Worm (Caenorhabditis elegans): Measurements from ENCODE around the gene F56C9.8.
A peak's percentile ranks its signal among the peaks of the same experiment; 100 is the strongest.

F56C9.8 gene

DNA sequence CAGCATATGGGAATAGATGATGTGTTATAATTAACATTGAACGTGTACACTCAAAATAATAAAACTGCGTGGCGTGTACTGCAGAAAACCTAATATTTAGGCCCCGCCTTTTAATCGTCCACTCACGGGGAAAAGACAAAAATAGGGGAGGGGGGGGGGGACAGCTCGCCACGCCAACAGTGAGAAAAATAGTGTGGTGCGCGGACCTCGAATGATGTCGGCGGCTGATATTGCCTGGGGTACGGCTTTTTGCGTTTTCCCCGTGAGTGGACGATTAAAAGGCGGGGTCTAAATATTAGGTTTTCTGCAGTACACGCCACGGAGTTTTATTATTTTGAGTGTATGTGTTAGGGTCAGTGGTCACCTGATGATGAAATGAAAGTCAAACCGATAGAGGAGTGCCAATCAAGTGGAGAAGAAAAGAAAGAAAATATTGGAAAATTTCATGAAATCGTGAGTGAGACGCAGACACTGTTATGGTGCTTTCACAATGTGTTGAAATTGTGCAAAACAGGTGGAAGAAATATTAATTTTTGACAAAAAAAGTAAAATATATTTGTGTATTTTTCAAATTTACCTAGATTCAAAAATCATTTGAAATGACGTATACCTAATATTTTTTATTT, 14.7 kb upstream of the F56C9.8 start:
- TF ChIP-seq nhr-129 (tag; optimal IDR thresholded peaks at IDR 0.05) (peak; percentile 57), lsy-2 (tag; optimal IDR thresholded peaks at IDR 0.05) (peak in 1 of 2 experiments; percentile 12), crh-2 (tag; optimal IDR thresholded peaks at IDR 0.05) (peak; percentile 11)

ce11 chrIII:7331671-7332070, 12.4 kb upstream of the F56C9.8 start:
- no peak for TF ChIP-seq crh-2 (tag; optimal IDR thresholded peaks at IDR 0.05)
- TF ChIP-seq C34F6.9 (tag; optimal IDR thresholded peaks at IDR 0.05), result no peak
- no peak for TF ChIP-seq zag-1 (tag; optimal IDR thresholded peaks at IDR 0.05)
- TF ChIP-seq mdl-1 (tag; optimal IDR thresholded peaks at IDR 0.05), result no peak

DNA sequence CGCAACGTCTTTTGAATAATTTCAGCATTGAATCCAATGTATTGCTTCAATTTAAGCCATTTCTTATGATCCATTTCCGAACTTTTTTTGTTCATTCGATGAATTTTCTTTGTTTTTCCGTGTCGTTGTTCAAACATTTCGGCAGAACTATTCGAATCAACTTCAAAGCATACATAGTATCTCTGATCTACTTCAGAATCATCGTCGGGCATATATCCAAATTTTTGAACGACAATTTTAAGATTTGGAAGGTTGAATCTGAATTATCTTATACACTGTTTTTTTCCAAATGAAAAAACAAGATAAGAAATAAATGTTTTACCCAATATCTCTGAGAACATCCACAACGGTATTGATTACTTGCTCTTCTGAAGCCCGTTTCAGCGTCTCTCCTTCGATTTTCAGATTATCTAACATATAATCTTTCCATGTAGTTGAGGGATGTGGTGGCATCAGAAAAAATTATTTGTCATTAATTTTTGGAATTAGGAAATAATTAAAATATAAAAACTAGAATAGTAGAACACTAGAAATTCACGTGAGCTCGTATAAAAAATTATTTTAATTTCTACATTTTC, 9.9 kb upstream of the F56C9.8 start, which contains the start of gene lab-2:
Gene lab-2, minus strand, starts transcription at position 453 of the 578 bp plus-strand sequence.
- no peak for TF ChIP-seq elt-3 (tag; optimal IDR thresholded peaks at IDR 0.05)
- peak; percentile 30 for TF ChIP-seq nhr-21 (tag; optimal IDR thresholded peaks at IDR 0.05)
- no peak for TF ChIP-seq skn-1 (tag; optimal IDR thresholded peaks at IDR 0.05)
- TF ChIP-seq sma-3 (GFP tag; optimal IDR thresholded peaks at IDR 0.05), result no peak
- TF ChIP-seq unc-39 (tag; optimal IDR thresholded peaks at IDR 0.05), result no peak
- TF ChIP-seq nhr-23 (tag; optimal IDR thresholded peaks at IDR 0.05), result no peak
- no peak for TF ChIP-seq elt-1 (tag; optimal IDR thresholded peaks at IDR 0.05)
- TF ChIP-seq peb-1 (tag; optimal IDR thresholded peaks at IDR 0.05), result no peak
- TF ChIP-seq C34F6.9 (tag; optimal IDR thresholded peaks at IDR 0.05), result no peak
- TF ChIP-seq unc-55 (GFP tag; optimal IDR thresholded peaks at IDR 0.05), result no peak
- no peak for TF ChIP-seq sma-9 (GFP tag; optimal IDR thresholded peaks at IDR 0.05)
- no peak for TF ChIP-seq sma-9 (tag; optimal IDR thresholded peaks at IDR 0.05)
- no peak for TF ChIP-seq nhr-77 (tag; optimal IDR thresholded peaks at IDR 0.05)
- TF ChIP-seq R02D3.7 (tag; optimal IDR thresholded peaks at IDR 0.05), result no peak
- no peak for TF ChIP-seq alr-1 (tag; optimal IDR thresholded peaks at IDR 0.05)
- no peak for TF ChIP-seq ceh-82 (tag; optimal IDR thresholded peaks at IDR 0.05)
- TF ChIP-seq nhr-11 (tag; optimal IDR thresholded peaks at IDR 0.05), result no peak
- TF ChIP-seq ama-1 (optimal IDR thresholded peaks at IDR 0.05), result peak; percentile 36
- TF ChIP-seq mdl-1 (tag; optimal IDR thresholded peaks at IDR 0.05), result no peak
- peak in 1 of 2 experiments; percentile 29 for TF ChIP-seq lsy-2 (tag; optimal IDR thresholded peaks at IDR 0.05)
- TF ChIP-seq nhr-25 (tag; optimal IDR thresholded peaks at IDR 0.05), result peak; percentile 48
- no peak for TF ChIP-seq blmp-1 (tag; optimal IDR thresholded peaks at IDR 0.05; ENCODE audit: insufficient read depth)
- peak; percentile 26 for TF ChIP-seq crh-2 (tag; optimal IDR thresholded peaks at IDR 0.05)
- TF ChIP-seq aly-2 (tag; optimal IDR thresholded peaks at IDR 0.05), result no peak
- no peak for TF ChIP-seq F13H6.1 (tag; optimal IDR thresholded peaks at IDR 0.05)
- no peak for TF ChIP-seq zag-1 (tag; optimal IDR thresholded peaks at IDR 0.05)

- TF ChIP-seq fos-1 (tag; optimal IDR thresholded peaks at IDR 0.05) (peak; percentile 57), lsy-2 (tag; optimal IDR thresholded peaks at IDR 0.05) (no peak)
Observed at ce11 chrIII:7323331-7323730, 4.0 kb upstream of the F56C9.8 start.

ce11 chrIII:7322018-7322417, 2.7 kb upstream of the F56C9.8 start:
- TF ChIP-seq lin-11 (tag; optimal IDR thresholded peaks at IDR 0.05) (no peak), crh-2 (tag; optimal IDR thresholded peaks at IDR 0.05) (peak; percentile 11), nhr-129 (tag; optimal IDR thresholded peaks at IDR 0.05) (peak; percentile 41), sma-9 (GFP tag; optimal IDR thresholded peaks at IDR 0.05) (peak; percentile 35), sma-9 (tag; optimal IDR thresholded peaks at IDR 0.05) (no peak), sem-4 (tag; optimal IDR thresholded peaks at IDR 0.05) (no peak), F13H6.1 (tag; optimal IDR thresholded peaks at IDR 0.05) (peak; percentile 66), fos-1 (tag; optimal IDR thresholded peaks at IDR 0.05) (peak; percentile 8)

DNA sequence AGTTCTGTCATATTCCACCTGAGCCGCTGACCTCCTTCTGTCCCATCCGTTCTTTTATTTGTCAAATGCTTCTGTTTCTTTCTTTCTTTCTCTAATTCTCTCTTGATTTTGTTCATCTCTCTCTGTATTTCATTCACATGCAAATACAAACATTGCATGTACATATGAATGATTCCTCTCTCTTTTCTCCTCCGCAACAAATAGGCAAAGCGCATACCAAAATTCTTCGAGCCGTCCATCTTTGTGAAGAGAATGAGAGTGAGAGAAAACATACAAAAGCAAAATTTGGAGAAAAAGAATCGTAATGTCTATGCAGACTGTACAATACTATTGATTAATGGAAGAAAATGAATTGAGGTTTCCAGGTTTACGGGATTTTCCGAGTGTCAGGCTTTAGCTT, 2.0 kb downstream of the F56C9.8 start:
- no peak for TF ChIP-seq elt-3 (tag; optimal IDR thresholded peaks at IDR 0.05)
- TF ChIP-seq crh-2 (tag; optimal IDR thresholded peaks at IDR 0.05), result peak; percentile 18
- peak; percentile 38 for TF ChIP-seq fos-1 (tag; optimal IDR thresholded peaks at IDR 0.05)
